Worm (Caenorhabditis elegans) whole organism, L4 larva: ENCODE measurements around the gene stt-3.

Experiments
- D1046.2 ChIP-seq: fragments of 200-800 bp; sonication (Bioruptor generic); IDR thresholded peaks from 2 replicates; pipeline ENCODE4 v1.3.6; 2022; ENCODE audit warnings: missing genetic modification characterization, missing compliant biosample characterization
- F10B5.3 ChIP-seq: sonication (generic microtip); optimal IDR thresholded peaks from 2 replicates; lab custom pipeline; 2016; ENCODE audit warnings: mild to moderate bottlenecking, missing genetic modification characterization, missing compliant biosample characterization
- F26F4.8 ChIP-seq: fragments of 200-800 bp; sonication (Bioruptor generic); conservative IDR thresholded peaks from 2 replicates; pipeline ENCODE4 v1.3.6; 2022; ENCODE audit warnings: missing genetic modification characterization, missing compliant biosample characterization
- F37D6.2 ChIP-seq: sonication (generic microtip); optimal IDR thresholded peaks from 2 replicates; lab custom pipeline; 2016; ENCODE audit warnings: mild to moderate bottlenecking, missing genetic modification characterization, missing compliant biosample characterization
- F49E8.2 ChIP-seq: sonication (generic microtip); optimal IDR thresholded peaks from 2 replicates; lab custom pipeline; 2016; ENCODE audit warnings: missing compliant biosample characterization, mild to moderate bottlenecking, missing genetic modification characterization, borderline replicate concordance
- R02D3.7 ChIP-seq: fragments of 150-350 bp; sonication (generic microtip); optimal IDR thresholded peaks from 3 replicates; lab custom pipeline; 2014; ENCODE audit warnings: missing biosample characterization, missing genetic modification characterization
- T20F7.1 ChIP-seq: fragments of 200-800 bp; sonication (Bioruptor generic); optimal IDR thresholded peaks from 2 replicates; lab custom pipeline; 2018; ENCODE audit warnings: mild to moderate bottlenecking, missing genetic modification characterization, missing compliant biosample characterization
- T26A8.4 ChIP-seq: fragments of 200-800 bp; sonication (Bioruptor generic); IDR thresholded peaks from 2 replicates; pipeline ENCODE4 v1.3.6; 2022; ENCODE audit warnings: missing genetic modification characterization, missing compliant biosample characterization
- Y105C5A.15 ChIP-seq: fragments of 200-800 bp; sonication (Bioruptor generic); IDR thresholded peaks from 2 replicates; pipeline ENCODE4 v1.3.6; 2022; ENCODE audit warnings: missing genetic modification characterization, missing compliant biosample characterization
- Y5F2A.4 ChIP-seq: fragments of 200-800 bp; sonication (Bioruptor generic); optimal IDR thresholded peaks from 2 replicates; lab custom pipeline; 2018; ENCODE audit warnings: mild to moderate bottlenecking, missing genetic modification characterization, missing compliant biosample characterization
- Y75B8A.6 ChIP-seq: fragments of 200-800 bp; sonication (Bioruptor generic); IDR thresholded peaks from 2 replicates; pipeline ENCODE4 v1.3.6; 2022; ENCODE audit warnings: missing genetic modification reagents, missing genetic modification characterization, missing compliant biosample characterization
- aha-1 ChIP-seq: fragments of 150-350 bp; peaks from one replicate; lab custom pipeline; 2014; ENCODE audit warnings: missing biosample characterization, missing genetic modification characterization
- aly-2 ChIP-seq: sonication (generic microtip); optimal IDR thresholded peaks from 2 replicates; lab custom pipeline; 2018; ENCODE audit warnings: missing biosample characterization, missing genetic modification characterization
- ceh-28 ChIP-seq: fragments of 150-350 bp; optimal IDR thresholded peaks from 2 replicates; lab custom pipeline; 2014; ENCODE audit warnings: missing biosample characterization, missing genetic modification reagents, missing genetic modification characterization
- ceh-32 ChIP-seq: sonication (generic microtip); optimal IDR thresholded peaks from 2 replicates; lab custom pipeline; 2016; ENCODE audit warnings: mild to moderate bottlenecking, missing genetic modification characterization, missing compliant biosample characterization; ENCODE audit not compliant: poor library complexity
- ceh-44 ChIP-seq: fragments of 200-800 bp; sonication (Bioruptor generic); IDR thresholded peaks from 2 replicates; pipeline ENCODE4 v1.3.6; 2022; ENCODE audit warnings: missing genetic modification reagents, missing genetic modification characterization, missing compliant biosample characterization
- ces-1 ChIP-seq: fragments of 150-350 bp; sonication (generic microtip); optimal IDR thresholded peaks from 4 replicates; lab custom pipeline; 2014; ENCODE audit warnings: missing biosample characterization, missing genetic modification reagents, missing genetic modification characterization
- daf-19 ChIP-seq: fragments of 200-800 bp; sonication (Bioruptor generic); conservative IDR thresholded peaks from 2 replicates; pipeline ENCODE4 v1.3.6; 2022; ENCODE audit warnings: missing genetic modification characterization, missing compliant biosample characterization
- dmd-8 ChIP-seq: fragments of 200-800 bp; sonication (Bioruptor generic); IDR thresholded peaks from 2 replicates; pipeline ENCODE4 v1.3.6; 2022; ENCODE audit warnings: missing genetic modification characterization, missing compliant biosample characterization
- duxl-1 ChIP-seq: sonication (generic microtip); optimal IDR thresholded peaks from 2 replicates; lab custom pipeline; 2016; ENCODE audit warnings: mild to moderate bottlenecking, missing genetic modification characterization, moderate library complexity, missing compliant biosample characterization; ENCODE audit not compliant: poor library complexity
- fos-1 ChIP-seq: fragments of 150-350 bp; optimal IDR thresholded peaks from 2 replicates; lab custom pipeline; 2014; ENCODE audit warnings: missing biosample characterization, missing genetic modification characterization
- gei-8 ChIP-seq: fragments of 200-800 bp; sonication (Bioruptor generic); optimal IDR thresholded peaks from 2 replicates; lab custom pipeline; 2018; ENCODE audit warnings: mild to moderate bottlenecking, missing genetic modification characterization, missing compliant biosample characterization
- hif-1 ChIP-seq, 2 experiments: sonication (generic microtip); optimal IDR thresholded peaks; 2 replicates each; lab custom pipeline; 2016 to 2017; ENCODE audit warnings: missing compliant biosample characterization in 2 of 2, missing genetic modification characterization in 2 of 2, missing genetic modification reagents in 2 of 2, missing genotype in 2 of 2, mild to moderate bottlenecking in 1 of 2
- hlh-11 ChIP-seq: fragments of 200-800 bp; sonication (Bioruptor generic); optimal IDR thresholded peaks from 2 replicates; lab custom pipeline; 2018; ENCODE audit warnings: mild to moderate bottlenecking, missing genetic modification characterization, missing compliant biosample characterization
- hlh-30 ChIP-seq: sonication (generic microtip); optimal IDR thresholded peaks from 2 replicates; lab custom pipeline; 2017; ENCODE audit warnings: antibody characterized with exemption, mild to moderate bottlenecking, missing genetic modification characterization, missing compliant biosample characterization; ENCODE audit not compliant: insufficient read depth
- jun-1 ChIP-seq: fragments of 150-350 bp; optimal IDR thresholded peaks from 2 replicates; lab custom pipeline; 2014; ENCODE audit warnings: missing biosample characterization, missing genetic modification reagents, missing genetic modification characterization
- lim-7 ChIP-seq: fragments of 200-800 bp; sonication (Bioruptor generic); IDR thresholded peaks from 2 replicates; pipeline ENCODE4 v1.3.6; 2022; ENCODE audit warnings: missing genetic modification characterization, missing compliant biosample characterization
- lin-38 ChIP-seq: fragments of 200-800 bp; sonication (Bioruptor generic); IDR thresholded peaks from 2 replicates; pipeline ENCODE4 v1.3.6; 2022; ENCODE audit warnings: missing genetic modification reagents, missing genetic modification characterization, missing compliant biosample characterization
- lir-3 ChIP-seq: sonication (generic microtip); optimal IDR thresholded peaks from 2 replicates; lab custom pipeline; 2016; ENCODE audit warnings: mild to moderate bottlenecking, missing genetic modification characterization, missing compliant biosample characterization
- lsy-2 ChIP-seq, 2 experiments: fragments of 150-350 bp in 1 of 2; sonication (generic microtip) in 1 of 2; optimal IDR thresholded peaks; 2 replicates each; lab custom pipeline; 2014 to 2017; ENCODE audit warnings: missing biosample characterization in 2 of 2, missing genetic modification characterization in 2 of 2
- madf-5 ChIP-seq, 2 experiments: fragments of 200-800 bp; sonication (Bioruptor generic); IDR thresholded peaks; 2 replicates each; pipeline ENCODE4 v1.3.6; 2022; ENCODE audit warnings: missing compliant biosample characterization in 2 of 2, missing genetic modification characterization in 2 of 2
- madf-9 ChIP-seq: fragments of 200-800 bp; sonication (Bioruptor generic); conservative IDR thresholded peaks from 2 replicates; pipeline ENCODE4 v1.3.6; 2022; ENCODE audit warnings: missing genetic modification reagents, missing genetic modification characterization, missing compliant biosample characterization
- mdl-1 ChIP-seq, 2 experiments: fragments of 150-350 bp in 1 of 2; sonication (generic microtip) in 1 of 2; optimal IDR thresholded peaks; 2 replicates each; lab custom pipeline; 2014 to 2017; ENCODE audit warnings: missing biosample characterization in 2 of 2, missing genetic modification characterization in 2 of 2
- nhr-25 ChIP-seq: sonication (generic microtip); optimal IDR thresholded peaks from 2 replicates; lab custom pipeline; 2017; ENCODE audit warnings: missing genetic modification characterization, mild to moderate bottlenecking, missing compliant biosample characterization, antibody characterized with exemption, moderate library complexity, borderline replicate concordance; ENCODE audit not compliant: insufficient read depth
- nhr-28 ChIP-seq: fragments of 150-350 bp; optimal IDR thresholded peaks from 2 replicates; lab custom pipeline; 2014; ENCODE audit warnings: missing biosample characterization, missing genetic modification characterization
- nhr-42 ChIP-seq: fragments of 200-800 bp; sonication (Bioruptor generic); IDR thresholded peaks from 2 replicates; pipeline ENCODE4 v1.3.6; 2022; ENCODE audit warnings: missing genetic modification characterization, missing compliant biosample characterization
- nhr-6 ChIP-seq: fragments of 150-350 bp; optimal IDR thresholded peaks from 2 replicates; lab custom pipeline; 2014; ENCODE audit warnings: missing biosample characterization, missing genetic modification characterization
- nhr-76 ChIP-seq: fragments of 150-350 bp; optimal IDR thresholded peaks from 2 replicates; lab custom pipeline; 2014; ENCODE audit warnings: missing biosample characterization, missing genetic modification characterization
- nhr-77 ChIP-seq: fragments of 150-350 bp; optimal IDR thresholded peaks from 2 replicates; lab custom pipeline; 2014; ENCODE audit warnings: missing biosample characterization, missing genetic modification characterization
- pqm-1 ChIP-seq: sonication (generic microtip); optimal IDR thresholded peaks from 2 replicates; lab custom pipeline; 2017; ENCODE audit warnings: missing biosample characterization, missing genetic modification characterization
- rbr-2 ChIP-seq: sonication (generic microtip); optimal IDR thresholded peaks from 2 replicates; lab custom pipeline; 2016; ENCODE audit warnings: missing genotype, missing genetic modification characterization, missing compliant biosample characterization
- saeg-2 ChIP-seq: fragments of 200-800 bp; sonication (Bioruptor generic); IDR thresholded peaks from 2 replicates; pipeline ENCODE4 v1.3.6; 2022; ENCODE audit warnings: missing genetic modification reagents, missing genetic modification characterization, missing compliant biosample characterization
- set-16 ChIP-seq: fragments of 200-800 bp; sonication (Bioruptor generic); IDR thresholded peaks from 2 replicates; pipeline ENCODE4 v1.3.6; 2022; ENCODE audit warnings: missing genetic modification reagents, missing genetic modification characterization, missing compliant biosample characterization
- spr-1 ChIP-seq: sonication (generic microtip); optimal IDR thresholded peaks from 2 replicates; lab custom pipeline; 2016; ENCODE audit warnings: mild to moderate bottlenecking, missing genetic modification characterization, missing compliant biosample characterization
- unc-39 ChIP-seq: sonication (generic microtip); optimal IDR thresholded peaks from 2 replicates; lab custom pipeline; 2017; ENCODE audit warnings: missing biosample characterization, missing genetic modification characterization
- unc-62 ChIP-seq, 3 experiments: fragments of 150-350 bp in 1 of 3; sonication (generic microtip); optimal IDR thresholded peaks in 2 of 3; peaks in 1 of 3; 1 replicate in 1 of 3; 2 replicates in 2 of 3; lab custom pipeline; 2014 to 2017; ENCODE audit warnings: missing biosample characterization in 3 of 3, missing genetic modification characterization in 3 of 3, missing genetic modification reagents in 3 of 3, missing genotype in 1 of 3
- zfp-2 ChIP-seq: sonication (generic microtip); optimal IDR thresholded peaks from 2 replicates; lab custom pipeline; 2016; ENCODE audit warnings: mild to moderate bottlenecking, missing genetic modification characterization, missing compliant biosample characterization
- zfp-3 ChIP-seq: fragments of 200-800 bp; sonication (Bioruptor generic); conservative IDR thresholded peaks from 2 replicates; pipeline ENCODE4 v1.3.6; 2022; ENCODE audit warnings: missing genetic modification reagents, missing genetic modification characterization, missing compliant biosample characterization
- ztf-11 ChIP-seq: fragments of 150-350 bp; optimal IDR thresholded peaks from 2 replicates; lab custom pipeline; 2014; ENCODE audit warnings: missing biosample characterization, missing genetic modification characterization
- ztf-7 ChIP-seq: fragments of 150-350 bp; optimal IDR thresholded peaks from 2 replicates; lab custom pipeline; 2014; ENCODE audit warnings: missing biosample characterization, missing genetic modification characterization

The stt-3 gene

ce11 chrIII:6206161-6206853 lies 42.1 kb upstream of the stt-3 start, which contains the start of the genes sna-3 and rps-3 (continued):
- TF ChIP-seq aly-2 (no peak), zfp-2 (tag; lab: Kevin White, UChicago) (no peak), nhr-28 (tag; lab: Kevin White, UChicago) (peak; percentile 69), gei-8 (GFP tag; lab: Kevin White, UChicago) (no peak), ceh-44 (peak; percentile 24; the same call in 1 of the 2 replicates), unc-62 (GFP tag; optimal IDR thresholded peaks at IDR 0.05 in 1 of 2; lab: Kevin White, UChicago) (no peak), unc-62 (tag; optimal IDR thresholded peaks at IDR 0.05; lab: Kevin White, UChicago) (no peak), pqm-1 (no peak), T26A8.4 (GFP tag; lab: Robert Waterston, UW) (peak; percentile 63), dmd-8 (no peak), daf-19 (GFP tag; lab: Robert Waterston, UW) (no peak), lin-38 (GFP tag; lab: Robert Waterston, UW) (peak; percentile 69), spr-1 (no peak), T20F7.1 (no peak), ztf-11 (tag; lab: Kevin White, UChicago) (no peak), fos-1 (tag; lab: Kevin White, UChicago) (no peak), madf-5 (GFP tag; IDR thresholded peaks at IDR 0.05; lab: Robert Waterston, UW) (no peak), R02D3.7 (tag; lab: Kevin White, UChicago) (no peak), madf-9 (GFP tag; lab: Robert Waterston, UW) (no peak), ceh-28 (tag; lab: Kevin White, UChicago) (no peak), ztf-7 (tag; lab: Kevin White, UChicago) (peak; percentile 39), D1046.2 (no peak), nhr-42 (GFP tag; lab: Robert Waterston, UW) (no peak), lsy-2 (tag; optimal IDR thresholded peaks at IDR 0.05; lab: Kevin White, UChicago) (peak; percentile 66 to 92), nhr-25 (peak; percentile 22), Y5F2A.4 (GFP tag; lab: Kevin White, UChicago) (no peak), hlh-30 (tag; lab: Kevin White, UChicago) (peak; percentile 88), F49E8.2 (tag; lab: Kevin White, UChicago) (no peak), Y105C5A.15 (GFP tag; lab: Robert Waterston, UW) (no peak), mdl-1 (tag; optimal IDR thresholded peaks at IDR 0.05; lab: Kevin White, UChicago) (peak in 1 of 2 experiments; percentile 68), hlh-11 (tag; lab: Kevin White, UChicago) (peak; percentile 33), ces-1 (no peak), F37D6.2 (no peak), F26F4.8 (no peak), F10B5.3 (no peak), hif-1 (tag; optimal IDR thresholded peaks at IDR 0.05; lab: Kevin White, UChicago) (peak in 1 of 2 experiments; percentile 2), rbr-2 (peak; percentile 70), nhr-6 (tag; lab: Kevin White, UChicago) (peak; percentile 45), jun-1 (tag; lab: Kevin White, UChicago) (no peak), zfp-3 (GFP tag; lab: Robert Waterston, UW) (no peak), nhr-76 (tag; lab: Kevin White, UChicago) (no peak), set-16 (no peak), lir-3 (tag; lab: Kevin White, UChicago) (no peak), aha-1 (tag; lab: Kevin White, UChicago) (peak; percentile 36), nhr-77 (peak; percentile 91), saeg-2 (no peak), lim-7 (no peak), unc-39 (tag; lab: Kevin White, UChicago) (no peak), duxl-1 (tag; lab: Kevin White, UChicago) (no peak), ceh-32 (tag; lab: Kevin White, UChicago) (no peak), Y75B8A.6 (GFP tag; lab: Robert Waterston, UW) (no peak)
